Fruit fly (Drosophila melanogaster) whole organism, embryonic: ENCODE results near the gene Ac78C.

ENCODE experiments used
- Atf-2 ChIP-seq: fragments of 200-800 bp; sonication (Bioruptor generic); optimal IDR thresholded peaks from 2 replicates; lab custom pipeline; 2016; ENCODE audit warnings: missing biosample characterization, missing genetic modification characterization
- Bgb ChIP-seq: fragments of 200-800 bp; sonication (Bioruptor generic); IDR thresholded peaks from 2 replicates; pipeline ENCODE4 v1.3.6; 2022; ENCODE audit warnings: missing biosample characterization, missing genetic modification characterization; ENCODE audit not compliant: partially characterized antibody
- CG12104 ChIP-seq: fragments of 200-800 bp; sonication (Bioruptor generic); optimal IDR thresholded peaks from 3 replicates; lab custom pipeline; 2016; ENCODE audit warnings: missing biosample characterization, missing genetic modification characterization
- CG14441 ChIP-seq: fragments of 200-800 bp; sonication (Bioruptor generic); IDR thresholded peaks from 2 replicates; pipeline ENCODE4 v1.3.6; 2022; ENCODE audit warnings: missing biosample characterization, missing genetic modification characterization
- CG14710 ChIP-seq: fragments of 200-800 bp; sonication (Bioruptor generic); optimal IDR thresholded peaks from 3 replicates; lab custom pipeline; 2019; ENCODE audit warnings: missing biosample characterization, mild to moderate bottlenecking, missing genetic modification characterization, moderate library complexity
- CG16815 ChIP-seq: fragments of 200-800 bp; sonication (Bioruptor generic); optimal IDR thresholded peaks from 3 replicates; lab custom pipeline; 2017; ENCODE audit warnings: missing biosample characterization, mild to moderate bottlenecking, missing genetic modification characterization
- CG17829 ChIP-seq: fragments of 200-800 bp; optimal IDR thresholded peaks from 2 replicates; lab custom pipeline; 2019; ENCODE audit warnings: missing biosample characterization, mild to moderate bottlenecking, missing genetic modification characterization, moderate library complexity
- CG18476 ChIP-seq: fragments of 200-800 bp; sonication (Bioruptor generic); optimal IDR thresholded peaks from 2 replicates; lab custom pipeline; 2016; ENCODE audit warnings: missing biosample characterization, mild to moderate bottlenecking, missing genetic modification characterization
- CG2199 ChIP-seq: fragments of 200-800 bp; sonication (Bioruptor generic); IDR thresholded peaks from 3 replicates; pipeline ENCODE4 v1.3.6; 2022; ENCODE audit warnings: missing biosample characterization, missing genetic modification characterization
- CG30020 ChIP-seq: fragments of 200-800 bp; optimal IDR thresholded peaks from 2 replicates; lab custom pipeline; 2019; ENCODE audit warnings: missing biosample characterization, mild to moderate bottlenecking, missing genetic modification characterization, moderate library complexity
- CG30403 ChIP-seq: fragments of 200-800 bp; sonication (Bioruptor generic); optimal IDR thresholded peaks from 3 replicates; lab custom pipeline; 2016; ENCODE audit warnings: missing biosample characterization, missing genetic modification characterization
- CG32767 ChIP-seq: fragments of 200-800 bp; sonication (Bioruptor generic); IDR thresholded peaks from 2 replicates; pipeline ENCODE4 v1.3.6; 2022; ENCODE audit warnings: missing biosample characterization, missing genetic modification characterization
- CG42726 ChIP-seq: fragments of 200-800 bp; sonication (Bioruptor generic); IDR thresholded peaks from 2 replicates; pipeline ENCODE4 v1.3.6; 2022; ENCODE audit warnings: missing biosample characterization, missing genetic modification characterization; ENCODE audit not compliant: partially characterized antibody
- CG4707 ChIP-seq: fragments of 200-800 bp; sonication (Bioruptor generic); optimal IDR thresholded peaks from 2 replicates; lab custom pipeline; 2018; ENCODE audit warnings: missing biosample characterization, mild to moderate bottlenecking, missing genetic modification characterization, moderate library complexity
- CG4820 ChIP-seq: fragments of 200-800 bp; sonication (Bioruptor generic); optimal IDR thresholded peaks from 3 replicates; lab custom pipeline; 2016; ENCODE audit warnings: missing biosample characterization, missing genetic modification characterization
- CG5953 ChIP-seq: fragments of 200-800 bp; sonication (Bioruptor generic); IDR thresholded peaks from 2 replicates; pipeline ENCODE4 v1.3.6; 2022; ENCODE audit warnings: missing biosample characterization, missing genetic modification characterization
- CG7839 ChIP-seq: fragments of 200-800 bp; sonication (Bioruptor generic); optimal IDR thresholded peaks from 3 replicates; lab custom pipeline; 2018; ENCODE audit warnings: missing biosample characterization, mild to moderate bottlenecking, missing genetic modification characterization, moderate library complexity
- CG8290 ChIP-seq, 3 experiments: fragments of 200-800 bp; sonication (Bioruptor generic); optimal IDR thresholded peaks; 2 replicates each; lab custom pipeline; 2016 to 2019; ENCODE audit warnings: missing biosample characterization in 3 of 3, missing genetic modification characterization in 3 of 3, mild to moderate bottlenecking in 2 of 3, moderate library complexity in 1 of 3
- CG9215 ChIP-seq: fragments of 200-800 bp; sonication (Bioruptor generic); IDR thresholded peaks from 2 replicates; pipeline ENCODE4 v1.3.6; 2022; ENCODE audit warnings: missing biosample characterization, missing genetic modification characterization
- Dbx ChIP-seq: fragments of 200-800 bp; sonication (Bioruptor generic); IDR thresholded peaks from 3 replicates; pipeline ENCODE4 v1.3.6; 2022; ENCODE audit warnings: missing biosample characterization, missing genetic modification characterization
- Ets65A ChIP-seq: fragments of 200-800 bp; sonication (Bioruptor generic); peaks from one replicate; lab custom pipeline; 2016; ENCODE audit warnings: missing biosample characterization, missing genetic modification characterization
- Fer3 ChIP-seq: fragments of 200-800 bp; sonication (Bioruptor generic); optimal IDR thresholded peaks from 2 replicates; lab custom pipeline; 2018; ENCODE audit warnings: missing biosample characterization, mild to moderate bottlenecking, missing genetic modification characterization, moderate library complexity
- Hey ChIP-seq: fragments of 200-800 bp; sonication (Bioruptor generic); optimal IDR thresholded peaks from 3 replicates; lab custom pipeline; 2018; ENCODE audit warnings: missing biosample characterization, mild to moderate bottlenecking, missing genetic modification characterization
- Hmx ChIP-seq: fragments of 200-800 bp; sonication (Bioruptor generic); optimal IDR thresholded peaks from 2 replicates; lab custom pipeline; 2016; ENCODE audit warnings: missing biosample characterization, missing genetic modification characterization
- MBD-R2 ChIP-seq: fragments of 200-800 bp; sonication (Bioruptor generic); IDR thresholded peaks from 2 replicates; pipeline ENCODE4 v1.3.6; 2022; ENCODE audit warnings: missing biosample characterization, missing genetic modification characterization
- Max ChIP-seq: fragments of 200-800 bp; sonication (Bioruptor generic); optimal IDR thresholded peaks from 2 replicates; lab custom pipeline; 2016; ENCODE audit warnings: missing biosample characterization, mild to moderate bottlenecking, missing genetic modification characterization
- Meics ChIP-seq: fragments of 200-800 bp; sonication (Bioruptor generic); optimal IDR thresholded peaks from 2 replicates; lab custom pipeline; 2017; ENCODE audit warnings: missing biosample characterization, mild to moderate bottlenecking, missing genetic modification characterization
- Mrtf ChIP-seq: fragments of 200-800 bp; sonication (Bioruptor generic); IDR thresholded peaks from 3 replicates; pipeline ENCODE4 v1.3.6; 2022; ENCODE audit warnings: missing biosample characterization, missing genetic modification characterization
- Ptx1 ChIP-seq: fragments of 200-800 bp; sonication (Bioruptor generic); IDR thresholded peaks from 2 replicates; pipeline ENCODE4 v1.3.6; 2022; ENCODE audit warnings: missing biosample characterization, missing genetic modification characterization
- Six4 ChIP-seq: fragments of 200-800 bp; sonication (Bioruptor generic); optimal IDR thresholded peaks from 2 replicates; lab custom pipeline; 2016; ENCODE audit warnings: missing biosample characterization, missing genetic modification characterization
- Stat92E ChIP-seq, 3 experiments: fragments of >200 bp in 2 of 3; fragments of 200-800 bp in 1 of 3; sonication (Bioruptor generic) in 1 of 3; optimal IDR thresholded peaks; 2 replicates each; lab custom pipeline; 2017 to 2019; ENCODE audit warnings: missing biosample characterization in 3 of 3, missing genetic modification characterization in 3 of 3, mild to moderate bottlenecking in 1 of 3, moderate library complexity in 1 of 3
- ab ChIP-seq: fragments of 200-800 bp; sonication (Bioruptor generic); optimal IDR thresholded peaks from 2 replicates; lab custom pipeline; 2016; ENCODE audit warnings: missing biosample characterization, missing genetic modification characterization
- aop ChIP-seq: fragments of 200-800 bp; sonication (Bioruptor generic); IDR thresholded peaks from 2 replicates; pipeline ENCODE4 v1.3.6; 2022; ENCODE audit warnings: missing biosample characterization, missing genetic modification characterization
- crp ChIP-seq, 2 experiments: fragments of 200-800 bp; sonication (Bioruptor generic); optimal IDR thresholded peaks; 2 replicates in 1 of 2; 3 replicates in 1 of 2; lab custom pipeline; 2017; ENCODE audit warnings: missing biosample characterization in 2 of 2, missing genetic modification characterization in 2 of 2, mild to moderate bottlenecking in 1 of 2, moderate library complexity in 1 of 2
- dimm ChIP-seq: fragments of 200-800 bp; sonication (Bioruptor generic); IDR thresholded peaks from 2 replicates; pipeline ENCODE4 v1.3.6; 2022; ENCODE audit warnings: missing biosample characterization, missing genetic modification characterization
- dmrt99B ChIP-seq: fragments of 200-800 bp; sonication (Bioruptor generic); optimal IDR thresholded peaks from 2 replicates; lab custom pipeline; 2018; ENCODE audit warnings: missing biosample characterization, mild to moderate bottlenecking, missing genetic modification characterization, moderate library complexity
- fd102C ChIP-seq: fragments of 200-800 bp; sonication (Bioruptor generic); optimal IDR thresholded peaks from 2 replicates; lab custom pipeline; 2018; ENCODE audit warnings: missing biosample characterization, mild to moderate bottlenecking, missing genetic modification characterization, moderate library complexity
- fd64A ChIP-seq: fragments of 200-800 bp; sonication (Bioruptor generic); optimal IDR thresholded peaks from 3 replicates; lab custom pipeline; 2018; ENCODE audit warnings: missing biosample characterization, mild to moderate bottlenecking, missing genetic modification characterization
- gce ChIP-seq: fragments of 200-800 bp; sonication (Bioruptor generic); IDR thresholded peaks from 3 replicates; pipeline ENCODE4 v1.3.6; 2022; ENCODE audit warnings: missing biosample characterization, missing genetic modification characterization
- grau ChIP-seq: fragments of 200-800 bp; optimal IDR thresholded peaks from 3 replicates; lab custom pipeline; 2019; ENCODE audit warnings: missing biosample characterization, mild to moderate bottlenecking, missing genetic modification characterization, moderate library complexity
- hth ChIP-seq: fragments of >200 bp; optimal IDR thresholded peaks from 2 replicates; lab custom pipeline; 2017; ENCODE audit warnings: inconsistent platforms
- jing ChIP-seq: fragments of 200-800 bp; sonication (Bioruptor generic); optimal IDR thresholded peaks from 2 replicates; lab custom pipeline; 2018; ENCODE audit warnings: missing biosample characterization, mild to moderate bottlenecking, missing genetic modification characterization
- maf-S ChIP-seq: fragments of 200-800 bp; sonication (Bioruptor generic); optimal IDR thresholded peaks from 2 replicates; lab custom pipeline; 2016; ENCODE audit warnings: missing biosample characterization, missing genetic modification characterization
- pum ChIP-seq: fragments of 200-800 bp; sonication (Bioruptor generic); optimal IDR thresholded peaks from 2 replicates; lab custom pipeline; 2016; ENCODE audit warnings: missing biosample characterization, missing genetic modification characterization
- pzg ChIP-seq: fragments of 200-800 bp; sonication (Bioruptor generic); optimal IDR thresholded peaks from 3 replicates; lab custom pipeline; 2018; ENCODE audit warnings: missing biosample characterization, mild to moderate bottlenecking, missing genetic modification characterization, moderate library complexity
- ro ChIP-seq: fragments of 200-800 bp; sonication (Bioruptor generic); IDR thresholded peaks from 2 replicates; pipeline ENCODE4 v1.3.6; 2022; ENCODE audit warnings: missing biosample characterization, missing genetic modification characterization
- sna ChIP-seq: fragments of 200-800 bp; sonication (Bioruptor generic); IDR thresholded peaks from 2 replicates; pipeline ENCODE4 v1.3.6; 2022; ENCODE audit warnings: missing biosample characterization, missing genetic modification characterization; ENCODE audit not compliant: partially characterized antibody
- so ChIP-seq: fragments of 200-800 bp; sonication (Bioruptor generic); IDR thresholded peaks from 3 replicates; pipeline ENCODE4 v1.3.6; 2022; ENCODE audit warnings: missing biosample characterization, missing genetic modification characterization
- ssp ChIP-seq: fragments of 200-800 bp; sonication (Bioruptor generic); IDR thresholded peaks from 2 replicates; pipeline ENCODE4 v1.3.6; 2022; ENCODE audit warnings: missing biosample characterization, missing genetic modification characterization
- zfh2 ChIP-seq: fragments of 200-800 bp; sonication (Bioruptor generic); optimal IDR thresholded peaks from 2 replicates; lab custom pipeline; 2016; ENCODE audit warnings: missing biosample characterization, missing genetic modification characterization

Gene Ac78C

dm6 chr3L:21176935-21177581 lies 5.3 kb upstream of the Ac78C start (continued):
- TF ChIP-seq CG14441 = peak; percentile 77
- TF ChIP-seq pzg (GFP tag; lab: Kevin White, UChicago) = no peak
- TF ChIP-seq so = peak; percentile 67; the same call in 1 of the 3 replicates
- no peak for TF ChIP-seq crp (GFP tag; optimal IDR thresholded peaks at IDR 0.05; lab: Kevin White, UChicago)
- TF ChIP-seq Ptx1 (GFP tag; lab: Robert Waterston, UW) = peak; percentile 80
- peak; percentile 70 for TF ChIP-seq CG18476 (GFP tag; lab: Kevin White, UChicago)
- TF ChIP-seq grau (tag; lab: Kevin White, UChicago) = peak; percentile 80
- TF ChIP-seq Mrtf = peak; percentile 56; the same call in 1 of the 3 replicates
- TF ChIP-seq Fer3 = peak; percentile 83
- TF ChIP-seq CG9215 (GFP tag; lab: Robert Waterston, UW) = peak; percentile 72
- no peak for TF ChIP-seq Stat92E (GFP tag; optimal IDR thresholded peaks at IDR 0.05; lab: Kevin White, UChicago)
- TF ChIP-seq CG14710 (tag; lab: Kevin White, UChicago) = no peak
- no peak for TF ChIP-seq gce (GFP tag; lab: Robert Waterston, UW)
- TF ChIP-seq fd102C (GFP tag; lab: Kevin White, UChicago) = no peak
- peak; percentile 37 for TF ChIP-seq pum (GFP tag; lab: Kevin White, UChicago)
- TF ChIP-seq maf-S (GFP tag; lab: Kevin White, UChicago) = peak; percentile 13
- no peak for TF ChIP-seq CG30020 (tag; lab: Kevin White, UChicago)
- no peak for TF ChIP-seq Bgb
- 0 out of 2 replicates have a peak, but pooled peaks have one; percentile 17 for TF ChIP-seq ssp (GFP tag; lab: Robert Waterston, UW)
- TF ChIP-seq Ets65A (GFP tag; lab: Kevin White, UChicago) = no peak
- TF ChIP-seq hth (lab: Kevin White, UChicago) = no peak
- TF ChIP-seq fd64A = no peak
- peak; percentile 84 for TF ChIP-seq Meics (GFP tag; lab: Kevin White, UChicago)
- peak; percentile 81 for TF ChIP-seq CG7839 (tag; lab: Kevin White, UChicago)
- TF ChIP-seq Hey (tag; lab: Kevin White, UChicago) = no peak
- no peak for TF ChIP-seq Atf-2 (GFP tag; lab: Kevin White, UChicago)
- TF ChIP-seq dmrt99B (tag; lab: Kevin White, UChicago) = no peak
- TF ChIP-seq CG5953 (GFP tag; lab: Robert Waterston, UW) = no peak
- peak; percentile 22; the same call in 1 of the 2 replicates for TF ChIP-seq CG32767 (GFP tag; lab: Robert Waterston, UW)
- TF ChIP-seq CG30403 (GFP tag; lab: Kevin White, UChicago) = peak; percentile 75
- no peak for TF ChIP-seq Six4
- TF ChIP-seq sna (GFP tag; lab: Robert Waterston, UW) = no peak
- TF ChIP-seq CG4820 = no peak
- peak; percentile 45 for TF ChIP-seq Hmx
- TF ChIP-seq Dbx = peak; percentile 89
- no peak for TF ChIP-seq aop (GFP tag; lab: Robert Waterston, UW)
- TF ChIP-seq ab (GFP tag; lab: Kevin White, UChicago) = no peak
- TF ChIP-seq Max = peak; percentile 69
- peak; percentile 30 for TF ChIP-seq CG12104
- no peak for TF ChIP-seq CG2199 (GFP tag; lab: Robert Waterston, UW)
- peak; percentile 35; the same call in 1 of the 2 replicates for TF ChIP-seq MBD-R2
- no peak for TF ChIP-seq CG4707
- TF ChIP-seq CG16815 (GFP tag; lab: Kevin White, UChicago) = peak; percentile 31
- TF ChIP-seq CG42726 (GFP tag; lab: Robert Waterston, UW) = no peak
- TF ChIP-seq ro = 0 out of 2 replicates have a peak, but pooled peaks have one; percentile 11
- TF ChIP-seq dimm (GFP tag; lab: Robert Waterston, UW) = no peak
- peak; percentile 72 for TF ChIP-seq zfh2 (GFP tag; lab: Kevin White, UChicago)
- no peak for TF ChIP-seq jing (GFP tag; lab: Kevin White, UChicago)
- no peak for TF ChIP-seq CG8290 (GFP tag; optimal IDR thresholded peaks at IDR 0.05; lab: Kevin White, UChicago)
- TF ChIP-seq CG8290 (tag; optimal IDR thresholded peaks at IDR 0.05; lab: Kevin White, UChicago) = peak in 1 of 2 experiments; percentile 63
- TF ChIP-seq CG17829 (tag; lab: Kevin White, UChicago) = no peak
